Worm (Caenorhabditis elegans) whole organism, L4 larva: ENCODE results near the gene T26C5.4.

ENCODE experiments used
- D1046.2 ChIP-seq: fragments of 200-800 bp; sonication (Bioruptor generic); IDR thresholded peaks from 2 replicates; pipeline ENCODE4 v1.3.6; 2022; ENCODE audit warnings: missing genetic modification characterization, missing compliant biosample characterization
- F10B5.3 ChIP-seq: sonication (generic microtip); optimal IDR thresholded peaks from 2 replicates; lab custom pipeline; 2016; ENCODE audit warnings: mild to moderate bottlenecking, missing genetic modification characterization, missing compliant biosample characterization
- F37D6.2 ChIP-seq: sonication (generic microtip); optimal IDR thresholded peaks from 2 replicates; lab custom pipeline; 2016; ENCODE audit warnings: mild to moderate bottlenecking, missing genetic modification characterization, missing compliant biosample characterization
- F44E2.7 ChIP-seq: fragments of 200-800 bp; sonication (Bioruptor generic); IDR thresholded peaks from 2 replicates; pipeline ENCODE4 v2.1.2; 2022; ENCODE audit warnings: missing genetic modification characterization, missing compliant biosample characterization
- F49E8.2 ChIP-seq: sonication (generic microtip); optimal IDR thresholded peaks from 2 replicates; lab custom pipeline; 2016; ENCODE audit warnings: missing compliant biosample characterization, mild to moderate bottlenecking, missing genetic modification characterization, borderline replicate concordance
- R02D3.7 ChIP-seq: fragments of 150-350 bp; sonication (generic microtip); optimal IDR thresholded peaks from 3 replicates; lab custom pipeline; 2014; ENCODE audit warnings: missing biosample characterization, missing genetic modification characterization
- T20F7.1 ChIP-seq: fragments of 200-800 bp; sonication (Bioruptor generic); optimal IDR thresholded peaks from 2 replicates; lab custom pipeline; 2018; ENCODE audit warnings: mild to moderate bottlenecking, missing genetic modification characterization, missing compliant biosample characterization
- T26A8.4 ChIP-seq: fragments of 200-800 bp; sonication (Bioruptor generic); IDR thresholded peaks from 2 replicates; pipeline ENCODE4 v1.3.6; 2022; ENCODE audit warnings: missing genetic modification characterization, missing compliant biosample characterization
- Y48G9A.11 ChIP-seq: fragments of 200-800 bp; sonication (Bioruptor generic); IDR thresholded peaks from 2 replicates; pipeline ENCODE4 v1.3.6; 2022; ENCODE audit warnings: missing genetic modification reagents, missing genetic modification characterization, missing compliant biosample characterization
- ZK337.2 ChIP-seq: fragments of 200-800 bp; sonication (Bioruptor generic); IDR thresholded peaks from 2 replicates; pipeline ENCODE4 v1.3.6; 2022; ENCODE audit warnings: missing genetic modification reagents, missing genetic modification characterization, missing compliant biosample characterization
- ZK546.5 ChIP-seq, 2 experiments: sonication (generic microtip); optimal IDR thresholded peaks; 2 replicates each; lab custom pipeline; 2017; ENCODE audit warnings: missing biosample characterization in 2 of 2, missing genetic modification characterization in 2 of 2
- attf-4 ChIP-seq: sonication (generic microtip); optimal IDR thresholded peaks from 3 replicates; lab custom pipeline; 2017; ENCODE audit warnings: missing biosample characterization, missing genetic modification characterization
- ceh-28 ChIP-seq: fragments of 150-350 bp; optimal IDR thresholded peaks from 2 replicates; lab custom pipeline; 2014; ENCODE audit warnings: missing biosample characterization, missing genetic modification reagents, missing genetic modification characterization
- ceh-62 ChIP-seq: sonication (generic microtip); optimal IDR thresholded peaks from 2 replicates; lab custom pipeline; 2017; ENCODE audit warnings: missing biosample characterization, missing genetic modification characterization
- ces-1 ChIP-seq: fragments of 150-350 bp; sonication (generic microtip); optimal IDR thresholded peaks from 4 replicates; lab custom pipeline; 2014; ENCODE audit warnings: missing biosample characterization, missing genetic modification reagents, missing genetic modification characterization
- ctbp-1 ChIP-seq: fragments of 200-800 bp; sonication (Bioruptor generic); IDR thresholded peaks from 2 replicates; pipeline ENCODE4 v1.3.6; 2022; ENCODE audit warnings: missing genetic modification reagents, missing genetic modification characterization, missing compliant biosample characterization
- daf-16 ChIP-seq, 3 experiments: sonication (generic microtip); optimal IDR thresholded peaks; 2 replicates each; lab custom pipeline; 2016 to 2017; ENCODE audit warnings: missing genetic modification characterization in 3 of 3, missing genetic modification reagents in 3 of 3, mild to moderate bottlenecking in 2 of 3, missing compliant biosample characterization in 2 of 3, missing biosample characterization in 1 of 3, moderate library complexity in 1 of 3
- daf-8 ChIP-seq: fragments of 200-800 bp; sonication (Bioruptor generic); IDR thresholded peaks from 2 replicates; pipeline ENCODE4 v1.3.6; 2022; ENCODE audit warnings: missing genetic modification characterization, missing compliant biosample characterization
- dmd-6 ChIP-seq: fragments of 200-800 bp; sonication (Bioruptor generic); IDR thresholded peaks from 2 replicates; pipeline ENCODE4 v1.3.6; 2022; ENCODE audit warnings: missing genetic modification reagents, missing genetic modification characterization, missing compliant biosample characterization
- fos-1 ChIP-seq: fragments of 150-350 bp; optimal IDR thresholded peaks from 2 replicates; lab custom pipeline; 2014; ENCODE audit warnings: missing biosample characterization, missing genetic modification characterization
- hlh-11 ChIP-seq: fragments of 200-800 bp; sonication (Bioruptor generic); optimal IDR thresholded peaks from 2 replicates; lab custom pipeline; 2018; ENCODE audit warnings: mild to moderate bottlenecking, missing genetic modification characterization, missing compliant biosample characterization
- hlh-30 ChIP-seq: sonication (generic microtip); optimal IDR thresholded peaks from 2 replicates; lab custom pipeline; 2017; ENCODE audit warnings: antibody characterized with exemption, mild to moderate bottlenecking, missing genetic modification characterization, missing compliant biosample characterization; ENCODE audit not compliant: insufficient read depth
- lin-1 ChIP-seq: fragments of 200-800 bp; sonication (Bioruptor generic); IDR thresholded peaks from 2 replicates; pipeline ENCODE4 v1.3.6; 2022; ENCODE audit warnings: missing genetic modification reagents, missing genetic modification characterization, missing compliant biosample characterization
- lin-29 ChIP-seq: fragments of 200-800 bp; sonication (Bioruptor generic); IDR thresholded peaks from 2 replicates; pipeline ENCODE4 v1.3.6; 2022; ENCODE audit warnings: missing genetic modification reagents, missing genetic modification characterization, missing compliant biosample characterization
- lir-3 ChIP-seq: sonication (generic microtip); optimal IDR thresholded peaks from 2 replicates; lab custom pipeline; 2016; ENCODE audit warnings: mild to moderate bottlenecking, missing genetic modification characterization, missing compliant biosample characterization
- mdl-1 ChIP-seq, 2 experiments: fragments of 150-350 bp in 1 of 2; sonication (generic microtip) in 1 of 2; optimal IDR thresholded peaks; 2 replicates each; lab custom pipeline; 2014 to 2017; ENCODE audit warnings: missing biosample characterization in 2 of 2, missing genetic modification characterization in 2 of 2
- mep-1 ChIP-seq: fragments of 150-350 bp; sonication (generic microtip); optimal IDR thresholded peaks from 3 replicates; lab custom pipeline; 2014; ENCODE audit warnings: missing biosample characterization, missing genetic modification characterization
- mxl-3 ChIP-seq: fragments of 200-800 bp; sonication (Bioruptor generic); optimal IDR thresholded peaks from 2 replicates; lab custom pipeline; 2018; ENCODE audit warnings: mild to moderate bottlenecking, missing genetic modification characterization, missing compliant biosample characterization
- nhr-10 ChIP-seq: fragments of 150-350 bp; optimal IDR thresholded peaks from 2 replicates; lab custom pipeline; 2014; ENCODE audit warnings: missing biosample characterization, missing genetic modification characterization
- nhr-102 ChIP-seq: sonication (generic microtip); optimal IDR thresholded peaks from 2 replicates; lab custom pipeline; 2016; ENCODE audit warnings: mild to moderate bottlenecking, missing genetic modification characterization, moderate library complexity, missing compliant biosample characterization
- nhr-237 ChIP-seq: sonication (generic microtip); optimal IDR thresholded peaks from 2 replicates; lab custom pipeline; 2017; ENCODE audit warnings: missing biosample characterization, missing genetic modification characterization
- nhr-28 ChIP-seq: fragments of 150-350 bp; optimal IDR thresholded peaks from 2 replicates; lab custom pipeline; 2014; ENCODE audit warnings: missing biosample characterization, missing genetic modification characterization
- nhr-41 ChIP-seq: fragments of 200-800 bp; sonication (Bioruptor generic); IDR thresholded peaks from 2 replicates; pipeline ENCODE4 v1.3.6; 2022; ENCODE audit warnings: missing genetic modification reagents, missing genetic modification characterization, missing compliant biosample characterization
- nhr-48 ChIP-seq: sonication (generic microtip); optimal IDR thresholded peaks from 2 replicates; lab custom pipeline; 2016; ENCODE audit warnings: mild to moderate bottlenecking, missing genetic modification characterization, missing compliant biosample characterization
- nhr-77 ChIP-seq: fragments of 150-350 bp; optimal IDR thresholded peaks from 2 replicates; lab custom pipeline; 2014; ENCODE audit warnings: missing biosample characterization, missing genetic modification characterization
- php-3 ChIP-seq: fragments of 200-800 bp; sonication (Bioruptor generic); IDR thresholded peaks from 2 replicates; pipeline ENCODE4 v1.3.6; 2022; ENCODE audit warnings: missing genetic modification reagents, missing genetic modification characterization, missing compliant biosample characterization
- pqm-1 ChIP-seq: sonication (generic microtip); optimal IDR thresholded peaks from 2 replicates; lab custom pipeline; 2017; ENCODE audit warnings: missing biosample characterization, missing genetic modification characterization
- rbr-2 ChIP-seq: sonication (generic microtip); optimal IDR thresholded peaks from 2 replicates; lab custom pipeline; 2016; ENCODE audit warnings: missing genotype, missing genetic modification characterization, missing compliant biosample characterization
- skn-1 ChIP-seq: fragments of 150-350 bp; optimal IDR thresholded peaks from 2 replicates; lab custom pipeline; 2014; ENCODE audit warnings: missing biosample characterization, missing genetic modification characterization
- tra-1 ChIP-seq: fragments of 200-800 bp; sonication (Bioruptor generic); IDR thresholded peaks from 2 replicates; pipeline ENCODE4 v1.3.6; 2022; ENCODE audit warnings: missing genetic modification reagents, missing genetic modification characterization, missing compliant biosample characterization
- unc-130 ChIP-seq: sonication (generic microtip); optimal IDR thresholded peaks from 2 replicates; lab custom pipeline; 2016; ENCODE audit warnings: missing genetic modification reagents, missing genetic modification characterization, missing compliant biosample characterization
- unc-62 ChIP-seq, 3 experiments: fragments of 150-350 bp in 1 of 3; sonication (generic microtip); optimal IDR thresholded peaks in 2 of 3; peaks in 1 of 3; 1 replicate in 1 of 3; 2 replicates in 2 of 3; lab custom pipeline; 2014 to 2017; ENCODE audit warnings: missing biosample characterization in 3 of 3, missing genetic modification characterization in 3 of 3, missing genetic modification reagents in 3 of 3, missing genotype in 1 of 3
- zfp-3 ChIP-seq: fragments of 200-800 bp; sonication (Bioruptor generic); conservative IDR thresholded peaks from 2 replicates; pipeline ENCODE4 v1.3.6; 2022; ENCODE audit warnings: missing genetic modification reagents, missing genetic modification characterization, missing compliant biosample characterization
- zip-11 ChIP-seq: fragments of 200-800 bp; sonication (Bioruptor generic); IDR thresholded peaks from 2 replicates; pipeline ENCODE4 v1.3.6; 2022; ENCODE audit warnings: missing genetic modification characterization, missing compliant biosample characterization
- ztf-7 ChIP-seq: fragments of 150-350 bp; optimal IDR thresholded peaks from 2 replicates; lab custom pipeline; 2014; ENCODE audit warnings: missing biosample characterization, missing genetic modification characterization

T26C5.4 gene

DNA sequence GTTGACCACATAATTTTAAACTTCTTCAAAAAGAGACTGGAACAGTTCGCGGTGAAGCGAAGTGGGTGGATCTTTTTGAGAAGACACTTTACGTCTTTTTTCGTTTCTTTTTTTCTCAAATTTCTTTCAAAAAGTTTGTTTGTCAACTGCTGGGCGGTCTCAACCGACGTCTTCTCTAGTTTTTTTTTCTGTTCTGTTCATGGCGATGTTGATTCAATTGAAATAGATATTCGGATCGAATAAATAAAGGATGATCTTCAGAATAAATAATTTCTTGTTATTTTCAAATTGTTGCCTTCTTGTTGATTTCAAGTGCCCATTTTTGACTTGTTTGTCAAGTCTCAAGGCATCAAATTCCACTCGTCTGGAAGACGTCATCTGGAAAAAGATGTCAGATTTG lies at the start of gene T26C5.4:
Gene T26C5.4, minus strand, starts transcription at position 101 of the 400 bp plus-strand sequence.
- TF ChIP-seq nhr-237 (no peak), F44E2.7 (GFP tag; lab: Robert Waterston, UW) (no peak), ceh-62 (no peak)

DNA sequence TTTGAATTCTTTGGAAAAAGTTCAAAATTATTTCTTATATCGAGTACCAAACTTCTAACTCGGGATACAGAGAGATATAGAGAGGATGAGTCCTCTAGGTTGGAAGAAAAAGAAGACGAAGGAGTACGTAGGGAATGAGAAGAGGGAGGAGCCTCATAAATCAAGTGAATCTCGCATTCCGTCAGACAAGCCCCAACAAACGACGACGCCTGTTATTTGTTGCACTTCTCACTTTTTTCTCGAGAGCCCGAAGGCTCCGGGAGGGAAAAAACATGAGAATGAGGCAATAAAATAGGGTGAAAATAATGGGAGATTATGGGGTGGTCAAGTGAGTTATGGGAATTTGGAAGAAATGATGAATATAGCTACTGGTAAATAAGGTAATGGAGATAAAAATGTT lies 49.4 kb upstream of the T26C5.4 start:
- peak in 1 of 2 experiments; percentile 2 for TF ChIP-seq unc-62 (GFP tag; optimal IDR thresholded peaks at IDR 0.05 in 1 of 2; lab: Kevin White, UChicago)
- no peak for TF ChIP-seq unc-62 (tag; optimal IDR thresholded peaks at IDR 0.05; lab: Kevin White, UChicago)
- no peak for TF ChIP-seq skn-1 (tag; lab: Kevin White, UChicago)

DNA sequence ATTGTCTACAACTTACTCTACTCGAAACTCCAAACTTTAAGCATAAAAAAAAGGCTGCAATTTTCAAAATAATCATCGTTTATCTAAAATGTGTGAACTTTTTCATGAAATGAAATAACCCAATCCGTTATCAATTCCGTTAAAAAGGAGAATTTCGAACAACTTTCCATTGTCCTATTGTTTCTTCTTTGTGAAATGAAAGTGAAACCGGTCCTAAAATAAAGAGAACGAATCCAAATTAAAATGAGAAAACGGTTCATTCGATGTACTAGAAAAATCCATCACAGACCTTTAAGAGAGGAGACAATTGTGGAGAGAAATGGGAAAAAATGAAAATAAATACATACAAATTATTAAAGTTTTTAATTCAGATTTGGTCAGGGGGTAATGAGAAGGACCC lies 45.4 kb upstream of the T26C5.4 start, which contains the start of gene C01G6.9:
Gene C01G6.9, minus strand, starts transcription at position 141 of the 400 bp plus-strand sequence.
- no peak for TF ChIP-seq ZK337.2 (GFP tag; lab: Robert Waterston, UW)
- no peak for TF ChIP-seq rbr-2 (tag; lab: Kevin White, UChicago)
- no peak for TF ChIP-seq daf-8 (GFP tag; lab: Robert Waterston, UW)

DNA sequence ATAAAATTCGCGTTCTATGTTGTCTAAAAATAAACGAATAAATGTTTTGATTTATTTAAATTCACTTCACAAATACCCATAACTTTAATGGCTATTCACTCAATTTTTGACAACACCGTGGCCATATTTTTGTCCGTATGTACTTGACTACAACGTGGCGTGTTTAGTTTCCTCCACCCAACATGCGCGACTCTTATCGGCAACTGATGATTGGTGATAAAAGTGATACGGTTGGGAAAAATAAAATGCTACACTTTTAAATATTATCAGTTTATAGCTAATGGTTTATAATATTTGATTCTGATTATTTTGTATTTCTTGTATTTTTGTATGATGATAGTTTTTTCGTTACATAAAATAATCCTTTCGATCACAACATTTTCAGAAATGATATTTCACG lies 41.3 kb upstream of the T26C5.4 start, which contains the start of gene acs-7:
Gene acs-7, plus strand, starts transcription at position 386 of the 400 bp plus-strand sequence.
- TF ChIP-seq nhr-237 (no peak), D1046.2 (GFP tag; lab: Robert Waterston, UW) (no peak), attf-4 (tag; lab: Kevin White, UChicago) (no peak), dmd-6 (peak; percentile 87), nhr-28 (peak; percentile 96), F10B5.3 (tag; lab: Kevin White, UChicago) (no peak), ctbp-1 (no peak), nhr-48 (peak; percentile 31), pqm-1 (tag; lab: Kevin White, UChicago) (peak; percentile 90), hlh-30 (tag; lab: Kevin White, UChicago) (peak; percentile 51), Y48G9A.11 (GFP tag; lab: Robert Waterston, UW) (no peak), ZK546.5 (tag; optimal IDR thresholded peaks at IDR 0.05; lab: Kevin White, UChicago) (no peak), daf-16 (GFP tag; optimal IDR thresholded peaks at IDR 0.05; lab: Kevin White, UChicago) (no peak), daf-16 (tag; optimal IDR thresholded peaks at IDR 0.05; lab: Kevin White, UChicago) (peak; percentile 95), tra-1 (0 out of 2 replicates have a peak, but pooled peaks have one; percentile 15), fos-1 (tag; lab: Kevin White, UChicago) (no peak), T26A8.4 (GFP tag; lab: Robert Waterston, UW) (no peak), mep-1 (peak; percentile 60), ztf-7 (tag; lab: Kevin White, UChicago) (no peak), R02D3.7 (tag; lab: Kevin White, UChicago) (no peak), nhr-41 (GFP tag; lab: Robert Waterston, UW) (no peak), nhr-77 (tag; lab: Kevin White, UChicago) (peak; percentile 89), zfp-3 (GFP tag; lab: Robert Waterston, UW) (no peak), unc-62 (GFP tag; optimal IDR thresholded peaks at IDR 0.05 in 1 of 2; lab: Kevin White, UChicago) (no peak), unc-62 (tag; optimal IDR thresholded peaks at IDR 0.05; lab: Kevin White, UChicago) (no peak), hlh-11 (tag; lab: Kevin White, UChicago) (peak; percentile 88), lin-29 (GFP tag; lab: Robert Waterston, UW) (no peak), F49E8.2 (tag; lab: Kevin White, UChicago) (no peak), lin-1 (GFP tag; lab: Robert Waterston, UW) (no peak), unc-130 (GFP tag; lab: Kevin White, UChicago) (no peak), nhr-102 (tag; lab: Kevin White, UChicago) (peak; percentile 32), T20F7.1 (GFP tag; lab: Kevin White, UChicago) (peak; percentile 21), ces-1 (GFP tag; lab: Kevin White, UChicago) (no peak), ceh-28 (tag; lab: Kevin White, UChicago) (no peak), nhr-10 (peak; percentile 2), F37D6.2 (tag; lab: Kevin White, UChicago) (no peak), lir-3 (tag; lab: Kevin White, UChicago) (no peak), mxl-3 (GFP tag; lab: Kevin White, UChicago) (peak; percentile 59), php-3 (GFP tag; lab: Robert Waterston, UW) (peak; percentile 90), zip-11 (no peak), mdl-1 (tag; optimal IDR thresholded peaks at IDR 0.05; lab: Kevin White, UChicago) (peak in 1 of 2 experiments; percentile 74)
